Fruit fly (Drosophila melanogaster): ENCODE data around the gene CG1924.

Gene CG1924

DNA sequence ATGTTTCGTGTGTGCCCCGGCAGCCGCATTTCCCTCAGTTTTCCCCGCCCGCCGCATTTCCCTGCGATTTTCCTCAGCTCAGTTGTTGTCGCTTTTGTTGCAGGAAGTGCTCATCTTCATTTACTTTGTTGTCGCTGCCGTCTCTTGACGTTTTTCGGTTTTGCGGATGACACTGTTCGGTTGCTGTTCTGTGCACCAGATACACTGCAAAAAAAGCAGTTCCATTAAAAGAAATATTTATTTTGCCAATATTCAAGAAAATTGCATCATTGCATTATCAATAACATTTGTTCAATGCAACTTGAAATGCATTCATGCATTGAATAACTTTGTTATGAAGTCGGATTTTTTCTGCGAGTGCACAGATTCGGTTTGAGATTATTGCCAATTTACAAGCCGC is 39.1 kb upstream of the CG1924 start (continued):
- TF ChIP-seq Doc2 (GFP tag; IDR thresholded peaks at IDR 0.05), result no peak
- TF ChIP-seq croc (GFP tag; conservative IDR thresholded peaks at IDR 0.05), result peak; percentile 53; the same call in 2 of the 3 replicates
- peak; percentile 61 for TF ChIP-seq ara (GFP tag; IDR thresholded peaks at IDR 0.05)
- peak; percentile 82 for TF ChIP-seq CG1603 (tag; optimal IDR thresholded peaks at IDR 0.05)
- no peak for TF ChIP-seq gcm (GFP tag; optimal IDR thresholded peaks at IDR 0.05)
- peak; percentile 57 for TF ChIP-seq gsb-n (tag; optimal IDR thresholded peaks at IDR 0.05)
- peak; percentile 24 for TF ChIP-seq maf-S (GFP tag; optimal IDR thresholded peaks at IDR 0.05)
- TF ChIP-seq Atf3 (GFP tag; optimal IDR thresholded peaks at IDR 0.05), result peak; percentile 40
- peak; percentile 56 for TF ChIP-seq CG8388 (GFP tag; optimal IDR thresholded peaks at IDR 0.05)
- TF ChIP-seq CG11723 (GFP tag; optimal IDR thresholded peaks at IDR 0.05), result no peak
- TF ChIP-seq CG8089 (GFP tag; optimal IDR thresholded peaks at IDR 0.05), result peak; percentile 43
- peak; percentile 14 for TF ChIP-seq pum (GFP tag; optimal IDR thresholded peaks at IDR 0.05)
- peak; percentile 60 for TF ChIP-seq crol (GFP tag; IDR thresholded peaks at IDR 0.05)
- no peak for TF ChIP-seq ato (GFP tag; IDR thresholded peaks at IDR 0.05; ENCODE audit: partially characterized antibody)
- peak; percentile 26 for TF ChIP-seq D19A (tag; optimal IDR thresholded peaks at IDR 0.05)
- peak; percentile 9 for TF ChIP-seq Sry-δ (GFP tag; optimal IDR thresholded peaks at IDR 0.05)
- TF ChIP-seq tio (GFP tag; optimal IDR thresholded peaks at IDR 0.05), result peak; percentile 36
- peak; percentile 40 for TF ChIP-seq ac (GFP tag; optimal IDR thresholded peaks at IDR 0.05)
- peak; percentile 15 for TF ChIP-seq CG16815 (GFP tag; optimal IDR thresholded peaks at IDR 0.05)
- TF ChIP-seq CG15514 (GFP tag; optimal IDR thresholded peaks at IDR 0.05), result no peak
- TF ChIP-seq Mad (GFP tag; optimal IDR thresholded peaks at IDR 0.05), result peak; percentile 44
- TF ChIP-seq Bdp1 (GFP tag; optimal IDR thresholded peaks at IDR 0.05), result peak; percentile 23
- TF ChIP-seq CG9876 (GFP tag; optimal IDR thresholded peaks at IDR 0.05), result peak; percentile 7
- peak; percentile 38 for TF ChIP-seq CG30431 (GFP tag; optimal IDR thresholded peaks at IDR 0.05)
- no peak for TF ChIP-seq CG11560 (tag; IDR thresholded peaks at IDR 0.05)
- TF ChIP-seq CG12219 (GFP tag; optimal IDR thresholded peaks at IDR 0.05), result peak; percentile 15
- TF ChIP-seq tx (GFP tag; optimal IDR thresholded peaks at IDR 0.05), result peak; percentile 3
- peak; percentile 1 for TF ChIP-seq CG17385 (GFP tag; optimal IDR thresholded peaks at IDR 0.05)
- TF ChIP-seq CG15479 (GFP tag; optimal IDR thresholded peaks at IDR 0.05), result peak; percentile 51
- TF ChIP-seq ssp (GFP tag; IDR thresholded peaks at IDR 0.05), result peak; percentile 18; the same call in 1 of the 2 replicates
- TF ChIP-seq E2f1 (GFP tag; IDR thresholded peaks at IDR 0.05), result peak; percentile 41; the same call in 1 of the 2 replicates
- TF ChIP-seq slp2 (GFP tag; optimal IDR thresholded peaks at IDR 0.05), result no peak
- TF ChIP-seq lab (GFP tag; optimal IDR thresholded peaks at IDR 0.05), result peak; percentile 27
- no peak for TF ChIP-seq CG2889 (GFP tag; IDR thresholded peaks at IDR 0.05)
- peak; percentile 46 for TF ChIP-seq CG4820 (GFP tag; optimal IDR thresholded peaks at IDR 0.05)
- no peak for TF ChIP-seq ash1 (GFP tag; optimal IDR thresholded peaks at IDR 0.05)
- peak; percentile 49 for TF ChIP-seq dmrt99B (tag; optimal IDR thresholded peaks at IDR 0.05)
- TF ChIP-seq Optix (GFP tag; IDR thresholded peaks at IDR 0.05), result no peak
- TF ChIP-seq Rfx (GFP tag; IDR thresholded peaks at IDR 0.05), result 0 out of 2 replicates have a peak, but pooled peaks have one; percentile 18
- TF ChIP-seq CG15269 (tag; optimal IDR thresholded peaks at IDR 0.05), result peak; percentile 31
- TF ChIP-seq Awh (GFP tag; IDR thresholded peaks at IDR 0.05), result 0 out of 2 replicates have a peak, but pooled peaks have one; percentile 23
- TF ChIP-seq H15 (GFP tag; IDR thresholded peaks at IDR 0.05), result 0 out of 3 replicates have a peak, but pooled peaks have one; percentile 18
- TF ChIP-seq lmd (GFP tag; IDR thresholded peaks at IDR 0.05), result peak; percentile 60; the same call in 1 of the 2 replicates
- TF ChIP-seq chif (GFP tag; optimal IDR thresholded peaks at IDR 0.05), result peak; percentile 62 to 71
- peak in 1 of 2 experiments; percentile 29 for TF ChIP-seq Hr51 (GFP tag; optimal IDR thresholded peaks at IDR 0.05)
- peak; percentile 14 for TF ChIP-seq nom (GFP tag; optimal IDR thresholded peaks at IDR 0.05)
- TF ChIP-seq CG30403 (GFP tag; optimal IDR thresholded peaks at IDR 0.05), result peak; percentile 46
- no peak for TF ChIP-seq CG6854 (GFP tag; optimal IDR thresholded peaks at IDR 0.05)
- 0 out of 3 replicates have a peak, but pooled peaks have one; percentile 7 for TF ChIP-seq ase (GFP tag; IDR thresholded peaks at IDR 0.05)
- peak; percentile 62 for TF ChIP-seq CG10959 (GFP tag; IDR thresholded peaks at IDR 0.05)
- TF ChIP-seq CG32772 (GFP tag; IDR thresholded peaks at IDR 0.05), result peak; percentile 50; the same call in 1 of the 2 replicates

All from whole organism, embryonic.